Fruit fly (Drosophila melanogaster) whole organism, prepupa: ENCODE data around the gene CG31817.

Source experiments
- CG10631 ChIP-seq: fragments of 200-800 bp; sonication (Bioruptor generic); optimal IDR thresholded peaks from 2 replicates; lab custom pipeline; 2016; ENCODE audit warnings: missing biosample characterization, missing genetic modification characterization
- CG10669 ChIP-seq: fragments of 200-800 bp; sonication (Bioruptor generic); optimal IDR thresholded peaks from 3 replicates; lab custom pipeline; 2018; ENCODE audit warnings: missing biosample characterization, mild to moderate bottlenecking, missing genetic modification characterization, moderate library complexity
- CG11762 ChIP-seq: fragments of 200-800 bp; sonication (Bioruptor generic); optimal IDR thresholded peaks from 3 replicates; lab custom pipeline; 2016; ENCODE audit warnings: missing biosample characterization, missing genetic modification characterization; ENCODE audit not compliant: insufficient read depth
- CG11902 ChIP-seq: fragments of 200-800 bp; sonication (Bioruptor generic); optimal IDR thresholded peaks from 3 replicates; lab custom pipeline; 2016; ENCODE audit warnings: missing biosample characterization, missing genetic modification characterization
- CG15336 ChIP-seq: fragments of 200-800 bp; sonication (Bioruptor generic); IDR thresholded peaks from 2 replicates; pipeline ENCODE4 v1.3.6; 2022; ENCODE audit warnings: missing biosample characterization, missing genetic modification characterization
- CG1621 ChIP-seq: fragments of 200-800 bp; sonication (Bioruptor generic); optimal IDR thresholded peaks from 3 replicates; lab custom pipeline; 2018; ENCODE audit warnings: missing biosample characterization, mild to moderate bottlenecking, missing genetic modification characterization
- CG34406 ChIP-seq: fragments of 200-800 bp; sonication (Bioruptor generic); optimal IDR thresholded peaks from 3 replicates; lab custom pipeline; 2016; ENCODE audit warnings: missing biosample characterization, missing genetic modification characterization
- CG3919 ChIP-seq: fragments of 200-800 bp; sonication (Bioruptor generic); optimal IDR thresholded peaks from 3 replicates; lab custom pipeline; 2016; ENCODE audit warnings: missing biosample characterization, missing genetic modification characterization
- CG6163 ChIP-seq: fragments of 200-800 bp; sonication (Bioruptor generic); IDR thresholded peaks from 3 replicates; pipeline ENCODE4 v1.3.6; 2022; ENCODE audit warnings: missing biosample characterization, missing genetic modification characterization
- CG6276 ChIP-seq: fragments of 200-800 bp; sonication (Bioruptor generic); optimal IDR thresholded peaks from 2 replicates; lab custom pipeline; 2017; ENCODE audit warnings: missing biosample characterization, mild to moderate bottlenecking, missing genetic modification characterization
- CG6808 ChIP-seq: fragments of 200-800 bp; sonication (Bioruptor generic); optimal IDR thresholded peaks from 3 replicates; lab custom pipeline; 2017; ENCODE audit warnings: missing biosample characterization, missing genetic modification characterization, mild to moderate bottlenecking, moderate library complexity, missing genetic modification reagents
- CG7368 ChIP-seq: fragments of 200-800 bp; sonication (Bioruptor generic); optimal IDR thresholded peaks from 3 replicates; lab custom pipeline; 2016; ENCODE audit warnings: missing biosample characterization, missing genetic modification characterization
- CG8319 ChIP-seq: fragments of 200-800 bp; sonication (Bioruptor generic); optimal IDR thresholded peaks from 3 replicates; lab custom pipeline; 2016; ENCODE audit warnings: missing biosample characterization, missing genetic modification characterization
- Eip78C ChIP-seq: fragments of 200-800 bp; sonication (Bioruptor generic); peaks from one replicate; lab custom pipeline; 2016; ENCODE audit warnings: missing biosample characterization, missing genetic modification characterization
- Eip93F ChIP-seq: fragments of 200-800 bp; sonication (Bioruptor generic); optimal IDR thresholded peaks from 2 replicates; lab custom pipeline; 2016; ENCODE audit warnings: missing biosample characterization, mild to moderate bottlenecking, missing genetic modification characterization
- Ets21C ChIP-seq: fragments of 200-800 bp; sonication (Bioruptor generic); optimal IDR thresholded peaks from 3 replicates; lab custom pipeline; 2016; ENCODE audit warnings: missing biosample characterization, missing genetic modification characterization
- Ets96B ChIP-seq: fragments of 200-800 bp; optimal IDR thresholded peaks from 2 replicates; lab custom pipeline; 2019; ENCODE audit warnings: missing biosample characterization, mild to moderate bottlenecking, missing genetic modification characterization, moderate library complexity
- Hr38 ChIP-seq: sonication (Bioruptor generic); optimal IDR thresholded peaks from 2 replicates; lab custom pipeline; 2016; ENCODE audit warnings: missing biosample characterization, missing genetic modification characterization
- Hr39 ChIP-seq: fragments of 200-800 bp; sonication (Bioruptor generic); optimal IDR thresholded peaks from 2 replicates; lab custom pipeline; 2016; ENCODE audit warnings: missing biosample characterization, missing genetic modification characterization
- Met ChIP-seq: fragments of 200-800 bp; sonication (Bioruptor generic); optimal IDR thresholded peaks from 3 replicates; lab custom pipeline; 2016; ENCODE audit warnings: missing biosample characterization, missing genetic modification characterization
- OdsH ChIP-seq: fragments of 200-800 bp; sonication (Bioruptor generic); optimal IDR thresholded peaks from 3 replicates; lab custom pipeline; 2016; ENCODE audit warnings: missing biosample characterization, missing genetic modification characterization
- Smox ChIP-seq: fragments of 200-800 bp; sonication (Bioruptor generic); optimal IDR thresholded peaks from 3 replicates; lab custom pipeline; 2016; ENCODE audit warnings: missing biosample characterization, missing genetic modification characterization
- Sox102F ChIP-seq: fragments of 200-800 bp; sonication (Bioruptor generic); optimal IDR thresholded peaks from 2 replicates; lab custom pipeline; 2016; ENCODE audit warnings: missing biosample characterization, mild to moderate bottlenecking, missing genetic modification characterization
- Sox14 ChIP-seq: fragments of 200-800 bp; sonication (Bioruptor generic); optimal IDR thresholded peaks from 3 replicates; lab custom pipeline; 2016; ENCODE audit warnings: missing biosample characterization, missing genetic modification characterization
- Sox15 ChIP-seq: fragments of 200-800 bp; sonication (Bioruptor generic); optimal IDR thresholded peaks from 3 replicates; lab custom pipeline; 2016; ENCODE audit warnings: missing biosample characterization, missing genetic modification characterization
- achi ChIP-seq: fragments of 200-800 bp; sonication (Bioruptor generic); optimal IDR thresholded peaks from 3 replicates; lab custom pipeline; 2016; ENCODE audit warnings: missing biosample characterization, missing genetic modification characterization
- acj6 ChIP-seq: fragments of 200-800 bp; sonication (Bioruptor generic); optimal IDR thresholded peaks from 3 replicates; lab custom pipeline; 2016; ENCODE audit warnings: missing biosample characterization, missing genetic modification characterization
- dac ChIP-seq: fragments of 200-800 bp; sonication (Bioruptor generic); optimal IDR thresholded peaks from 2 replicates; lab custom pipeline; 2017; ENCODE audit warnings: missing biosample characterization, mild to moderate bottlenecking, missing genetic modification characterization
- dsx ChIP-seq: fragments of 200-800 bp; optimal IDR thresholded peaks from 3 replicates; lab custom pipeline; 2019; ENCODE audit warnings: missing biosample characterization, mild to moderate bottlenecking, missing genetic modification characterization, moderate library complexity; ENCODE audit not compliant: poor library complexity, severe bottlenecking
- eg ChIP-seq: fragments of 200-800 bp; sonication (Bioruptor generic); IDR thresholded peaks from 3 replicates; pipeline ENCODE4 v1.3.6; 2022; ENCODE audit warnings: missing biosample characterization, missing genetic modification characterization
- esn ChIP-seq: fragments of 200-800 bp; sonication (Bioruptor generic); optimal IDR thresholded peaks from 2 replicates; lab custom pipeline; 2016; ENCODE audit warnings: missing biosample characterization, mild to moderate bottlenecking, missing genetic modification characterization, moderate library complexity
- fd85E ChIP-seq: fragments of 200-800 bp; sonication (Bioruptor generic); optimal IDR thresholded peaks from 3 replicates; lab custom pipeline; 2016; ENCODE audit warnings: missing biosample characterization, missing genetic modification characterization
- fkh ChIP-seq: fragments of 200-800 bp; sonication (Bioruptor generic); optimal IDR thresholded peaks from 3 replicates; lab custom pipeline; 2017; ENCODE audit warnings: missing biosample characterization, mild to moderate bottlenecking, missing genetic modification characterization, moderate library complexity
- net ChIP-seq: fragments of 200-800 bp; sonication (Bioruptor generic); optimal IDR thresholded peaks from 3 replicates; lab custom pipeline; 2016; ENCODE audit warnings: missing biosample characterization, missing genetic modification characterization
- pdm3 ChIP-seq: fragments of 200-800 bp; sonication (Bioruptor generic); optimal IDR thresholded peaks from 3 replicates; lab custom pipeline; 2016; ENCODE audit warnings: missing biosample characterization, missing genetic modification characterization
- salr ChIP-seq, 2 experiments: fragments of 200-800 bp; sonication (Bioruptor generic); optimal IDR thresholded peaks; 3 replicates each; lab custom pipeline; 2016 to 2018; ENCODE audit warnings: missing biosample characterization in 2 of 2, missing genetic modification characterization in 2 of 2, mild to moderate bottlenecking in 1 of 2
- spab ChIP-seq: fragments of 200-800 bp; sonication (Bioruptor generic); optimal IDR thresholded peaks from 2 replicates; lab custom pipeline; 2017; ENCODE audit warnings: missing biosample characterization, mild to moderate bottlenecking, missing genetic modification characterization, missing genetic modification reagents
- ss ChIP-seq, 2 experiments: fragments of 200-800 bp; sonication (Bioruptor generic); optimal IDR thresholded peaks; 2 replicates in 1 of 2; 3 replicates in 1 of 2; lab custom pipeline; 2017 to 2018; ENCODE audit warnings: mild to moderate bottlenecking in 2 of 2, missing biosample characterization in 2 of 2, missing genetic modification characterization in 2 of 2, moderate library complexity in 1 of 2
- svp ChIP-seq: fragments of 200-800 bp; sonication (Bioruptor generic); peaks from one replicate; lab custom pipeline; 2016; ENCODE audit warnings: missing biosample characterization, missing genetic modification characterization
- topi ChIP-seq: fragments of 200-800 bp; sonication (Bioruptor generic); optimal IDR thresholded peaks from 3 replicates; lab custom pipeline; 2016; ENCODE audit warnings: missing biosample characterization, missing genetic modification characterization
- vri ChIP-seq: fragments of 200-800 bp; sonication (Bioruptor generic); optimal IDR thresholded peaks from 3 replicates; lab custom pipeline; 2016; ENCODE audit warnings: missing biosample characterization, mild to moderate bottlenecking, missing genetic modification characterization

The CG31817 gene

dm6 chr2L:16352585-16353580 is 15.2 kb upstream of the CG31817 start, which contains the start of the genes Hyls1, chif and CG4455 (continued):
- TF ChIP-seq Sox14 (peak; percentile 46), Sox102F (GFP tag; lab: Kevin White, UChicago) (peak; percentile 28), CG6163 (GFP tag; lab: Robert Waterston, UW) (peak; percentile 34; the same call in 1 of the 3 replicates), spab (GFP tag; lab: Kevin White, UChicago) (no peak)

- TF ChIP-seq CG8319 (GFP tag; lab: Kevin White, UChicago) (no peak), CG3919 (GFP tag; lab: Kevin White, UChicago) (no peak), eg (GFP tag; lab: Robert Waterston, UW) (no peak), topi (GFP tag; lab: Kevin White, UChicago) (no peak), CG1621 (tag; lab: Kevin White, UChicago) (no peak), Hr39 (GFP tag; lab: Kevin White, UChicago) (no peak), net (no peak), pdm3 (no peak), CG10669 (GFP tag; lab: Kevin White, UChicago) (no peak), achi (GFP tag; lab: Kevin White, UChicago) (no peak)
Measured at dm6 chr2L:16351805-16352584, 14.3 kb upstream of the CG31817 start.

dm6 chr2L:16350742-16351568 is 13.3 kb upstream of the CG31817 start:
- TF ChIP-seq eg (GFP tag; lab: Robert Waterston, UW) (peak; percentile 99), Ets21C (GFP tag; lab: Kevin White, UChicago) (peak; percentile 98), CG6163 (GFP tag; lab: Robert Waterston, UW) (peak; percentile 99), CG34406 (GFP tag; lab: Kevin White, UChicago) (peak; percentile 99), Eip78C (peak; percentile 100), CG6808 (GFP tag; lab: Kevin White, UChicago) (peak; percentile 99), fd85E (peak; percentile 96), CG6276 (peak; percentile 99), CG11902 (GFP tag; lab: Kevin White, UChicago) (peak; percentile 97), dsx (GFP tag; lab: Kevin White, UChicago) (peak; percentile 99), CG15336 (GFP tag; lab: Robert Waterston, UW) (peak; percentile 100), Sox15 (GFP tag; lab: Kevin White, UChicago) (peak; percentile 97), Smox (GFP tag; lab: Kevin White, UChicago) (peak; percentile 99), pdm3 (peak; percentile 99), OdsH (GFP tag; lab: Kevin White, UChicago) (peak; percentile 99), CG7368 (GFP tag; lab: Kevin White, UChicago) (peak; percentile 99), vri (GFP tag; lab: Kevin White, UChicago) (peak; percentile 98), dac (GFP tag; lab: Kevin White, UChicago) (peak; percentile 98), fkh (GFP tag; lab: Kevin White, UChicago) (peak; percentile 93), achi (GFP tag; lab: Kevin White, UChicago) (peak; percentile 99), topi (GFP tag; lab: Kevin White, UChicago) (peak; percentile 99), esn (GFP tag; lab: Kevin White, UChicago) (peak; percentile 100), salr (GFP tag; optimal IDR thresholded peaks at IDR 0.05; lab: Kevin White, UChicago) (peak; percentile 98 to 99), Eip93F (GFP tag; lab: Kevin White, UChicago) (peak; percentile 99), CG11762 (peak; percentile 99), net (peak; percentile 99), Ets96B (tag; lab: Kevin White, UChicago) (peak; percentile 99), CG8319 (GFP tag; lab: Kevin White, UChicago) (peak; percentile 98), Hr38 (GFP tag; lab: Kevin White, UChicago) (peak; percentile 86), ss (GFP tag; optimal IDR thresholded peaks at IDR 0.05; lab: Kevin White, UChicago) (peak; percentile 99), svp (GFP tag; lab: Kevin White, UChicago) (peak; percentile 100), CG10631 (GFP tag; lab: Kevin White, UChicago) (peak; percentile 99), acj6 (GFP tag; lab: Kevin White, UChicago) (peak; percentile 99), Met (GFP tag; lab: Kevin White, UChicago) (peak; percentile 99)
